Worm (Caenorhabditis elegans): Measurements from ENCODE around the gene F20G2.2.

F20G2.2 gene

DNA sequence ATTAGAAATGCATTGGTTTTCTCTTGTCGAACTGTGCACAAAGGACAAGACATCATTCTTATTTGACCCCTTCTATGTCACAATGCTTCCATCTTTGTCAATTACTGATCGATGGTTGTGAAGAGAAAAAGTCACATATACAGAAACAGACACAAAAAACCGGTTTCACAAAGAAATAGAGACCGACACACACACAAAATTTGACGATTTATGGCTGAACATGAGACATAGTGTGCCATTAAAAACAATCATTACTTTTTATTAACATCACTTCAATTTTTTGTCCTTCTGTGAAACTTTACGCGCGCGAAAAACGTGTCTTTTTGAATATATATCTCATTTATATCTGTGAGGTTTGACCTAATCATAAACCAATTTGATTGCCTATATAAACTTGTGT, 34.3 kb upstream of the F20G2.2 start (continued):
- TF ChIP-seq lsy-2 (tag; optimal IDR thresholded peaks at IDR 0.05) (peak in 1 of 2 experiments; percentile 58), fkh-4 (tag; optimal IDR thresholded peaks at IDR 0.05; ENCODE audit: borderline replicate concordance) (no peak), Y116A8C.19 (tag; optimal IDR thresholded peaks at IDR 0.05; ENCODE audit: borderline replicate concordance) (no peak), snpc-4 (tag; optimal IDR thresholded peaks at IDR 0.05) (no peak), lin-13 (GFP tag; optimal IDR thresholded peaks at IDR 0.05) (no peak), C34B4.2 (tag; optimal IDR thresholded peaks at IDR 0.05) (no peak), lin-39 (tag; optimal IDR thresholded peaks at IDR 0.05) (no peak), nhr-84 (tag; optimal IDR thresholded peaks at IDR 0.05) (no peak), nhr-71 (tag; optimal IDR thresholded peaks at IDR 0.05) (peak; percentile 60), efl-3 (GFP tag; optimal IDR thresholded peaks at IDR 0.05) (no peak), skn-1 (tag; optimal IDR thresholded peaks at IDR 0.05) (no peak), lir-3 (tag; optimal IDR thresholded peaks at IDR 0.05; ENCODE audit: poor library complexity) (no peak), ama-1 (optimal IDR thresholded peaks at IDR 0.05) (no peak), pqm-1 (tag; optimal IDR thresholded peaks at IDR 0.05) (no peak), sox-4 (tag; optimal IDR thresholded peaks at IDR 0.05) (no peak), egl-27 (tag; optimal IDR thresholded peaks at IDR 0.05) (no peak), dsc-1 (tag; optimal IDR thresholded peaks at IDR 0.05) (no peak), nhr-28 (tag; optimal IDR thresholded peaks at IDR 0.05) (no peak), zag-1 (tag; optimal IDR thresholded peaks at IDR 0.05) (no peak), unc-62 (GFP tag; optimal IDR thresholded peaks at IDR 0.05) (no peak), sup-37 (GFP tag; optimal IDR thresholded peaks at IDR 0.05) (no peak), fos-1 (tag; optimal IDR thresholded peaks at IDR 0.05) (no peak), mep-1 (tag; optimal IDR thresholded peaks at IDR 0.05) (peak; percentile 37), unc-30 (tag; optimal IDR thresholded peaks at IDR 0.05) (no peak), tbx-2 (tag; optimal IDR thresholded peaks at IDR 0.05) (peak; percentile 20), ceh-8 (GFP tag; optimal IDR thresholded peaks at IDR 0.05) (no peak), efl-1 (optimal IDR thresholded peaks at IDR 0.05) (no peak), efl-1 (GFP tag; optimal IDR thresholded peaks at IDR 0.05 in 1 of 2) (no peak), unc-86 (tag; optimal IDR thresholded peaks at IDR 0.05) (peak; percentile 4), nhr-20 (tag; optimal IDR thresholded peaks at IDR 0.05) (peak; percentile 63), ztf-4 (tag; optimal IDR thresholded peaks at IDR 0.05) (no peak), ces-1 (GFP tag; optimal IDR thresholded peaks at IDR 0.05) (no peak)

DNA sequence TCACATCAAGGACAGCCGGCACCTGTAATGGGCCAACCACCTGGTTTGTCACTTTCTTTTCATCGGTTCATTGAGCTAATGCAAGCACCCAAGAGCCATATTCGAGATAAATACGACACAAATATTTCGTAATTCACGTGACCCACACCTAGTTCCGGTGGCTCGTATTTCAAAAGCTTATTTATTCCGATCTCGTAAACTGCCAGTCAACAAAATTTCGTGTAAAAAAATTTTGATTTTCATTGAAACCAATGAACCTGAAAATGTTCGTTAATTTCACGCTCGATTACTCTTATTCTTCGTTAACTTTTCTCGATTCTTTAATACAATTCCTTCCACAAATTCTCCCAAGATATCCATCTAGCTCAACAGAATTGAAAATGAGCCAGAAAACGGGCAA, 33.9 kb upstream of the F20G2.2 start:
- TF ChIP-seq C34B4.2 (tag; optimal IDR thresholded peaks at IDR 0.05) (no peak), lin-39 (tag; optimal IDR thresholded peaks at IDR 0.05) (no peak), nhr-84 (tag; optimal IDR thresholded peaks at IDR 0.05) (no peak), jun-1 (tag; optimal IDR thresholded peaks at IDR 0.05) (no peak), tlp-1 (tag; optimal IDR thresholded peaks at IDR 0.05) (no peak), snu-23 (GFP tag; optimal IDR thresholded peaks at IDR 0.05) (no peak), fkh-8 (tag; optimal IDR thresholded peaks at IDR 0.05) (peak; percentile 6), xbp-1 (tag; optimal IDR thresholded peaks at IDR 0.05) (no peak)

- peak; percentile 29 for TF ChIP-seq pqm-1 (tag; optimal IDR thresholded peaks at IDR 0.05)
- no peak for TF ChIP-seq ceh-90 (tag; optimal IDR thresholded peaks at IDR 0.05)
- TF ChIP-seq ceh-88 (GFP tag; IDR thresholded peaks at IDR 0.05): peak; percentile 66
- no peak for TF ChIP-seq pag-3 (tag; optimal IDR thresholded peaks at IDR 0.05; ENCODE audit: borderline replicate concordance, insufficient read depth)
- peak; percentile 87 for TF ChIP-seq nhr-77 (tag; optimal IDR thresholded peaks at IDR 0.05)
- no peak for TF ChIP-seq ztf-11 (tag; optimal IDR thresholded peaks at IDR 0.05)
- TF ChIP-seq nhr-20 (tag; optimal IDR thresholded peaks at IDR 0.05): peak; percentile 90
- TF ChIP-seq skn-1 (tag; optimal IDR thresholded peaks at IDR 0.05): peak; percentile 63
- no peak for TF ChIP-seq fkh-4 (tag; optimal IDR thresholded peaks at IDR 0.05; ENCODE audit: borderline replicate concordance)
- TF ChIP-seq lin-35 (GFP tag; optimal IDR thresholded peaks at IDR 0.05): peak; percentile 79 to 80
- no peak for TF ChIP-seq Y116A8C.19 (tag; optimal IDR thresholded peaks at IDR 0.05; ENCODE audit: borderline replicate concordance)
- TF ChIP-seq ceh-8 (GFP tag; optimal IDR thresholded peaks at IDR 0.05): no peak
- peak; percentile 76 for TF ChIP-seq ztf-4 (tag; optimal IDR thresholded peaks at IDR 0.05)
- peak; percentile 87 for TF ChIP-seq pax-3 (tag; optimal IDR thresholded peaks at IDR 0.05)
- TF ChIP-seq ces-1 (GFP tag; optimal IDR thresholded peaks at IDR 0.05): no peak
- TF ChIP-seq hpl-2 (GFP tag; optimal IDR thresholded peaks at IDR 0.05): peak; percentile 28
- TF ChIP-seq elt-3 (tag; optimal IDR thresholded peaks at IDR 0.05): peak in 2 of 6 experiments; percentile 53 to 54
- TF ChIP-seq sptf-1 (tag; optimal IDR thresholded peaks at IDR 0.05): no peak
- peak; percentile 60 for TF ChIP-seq sox-4 (tag; optimal IDR thresholded peaks at IDR 0.05)
- no peak for TF ChIP-seq irx-1 (tag; optimal IDR thresholded peaks at IDR 0.05)
- peak; percentile 34 for TF ChIP-seq aly-2 (tag; optimal IDR thresholded peaks at IDR 0.05)
- peak; percentile 65 for TF ChIP-seq blmp-1 (tag; optimal IDR thresholded peaks at IDR 0.05)
- peak; percentile 64 for TF ChIP-seq nhr-90 (tag; optimal IDR thresholded peaks at IDR 0.05; ENCODE audit: poor library complexity)
- no peak for TF ChIP-seq zag-1 (tag; optimal IDR thresholded peaks at IDR 0.05)
These were observed 33.2 kb upstream of the F20G2.2 start for ce11 chrV:13789362-13789761.
